Worm (Caenorhabditis elegans) whole organism, early embryonic: ENCODE measurements around the gene mboa-1.

ENCODE experiments used
- B0310.2 ChIP-seq: sonication (generic microtip); optimal IDR thresholded peaks from 2 replicates; lab custom pipeline; 2016; ENCODE audit warnings: mild to moderate bottlenecking, missing genetic modification characterization, missing compliant biosample characterization
- ama-1 ChIP-seq: fragments of 150-350 bp; optimal IDR thresholded peaks from 2 replicates; lab custom pipeline; 2014
- hmbx-1 ChIP-seq: sonication (generic microtip); optimal IDR thresholded peaks from 2 replicates; lab custom pipeline; 2016; ENCODE audit warnings: mild to moderate bottlenecking, missing genetic modification characterization, missing compliant biosample characterization
- pes-1 ChIP-seq: fragments of 200-800 bp; sonication (Bioruptor generic); IDR thresholded peaks from 2 replicates; pipeline ENCODE4 v1.3.6; 2022; ENCODE audit warnings: missing genetic modification reagents, missing genetic modification characterization, missing compliant biosample characterization

ce11 chrX:16078695-16079094, 48.1 kb downstream of the mboa-1 start:
- TF ChIP-seq hmbx-1 (tag; lab: Kevin White, UChicago) (no peak), B0310.2 (no peak), ama-1 (no peak), pes-1 (GFP tag; lab: Robert Waterston, UW) (no peak)
